Fruit fly (Drosophila melanogaster) whole organism, embryonic: ENCODE measurements around the gene CG2611.

Experiments used
- BEAF-32 ChIP-seq: fragments of 200-800 bp; sonication (Bioruptor generic); optimal IDR thresholded peaks from 3 replicates; lab custom pipeline; 2017; ENCODE audit warnings: missing biosample characterization, missing genetic modification characterization, mild to moderate bottlenecking, moderate library complexity, missing genetic modification reagents
- CG11247 ChIP-seq: fragments of 200-800 bp; sonication (Bioruptor generic); IDR thresholded peaks from 2 replicates; pipeline ENCODE4 v1.3.6; 2022; ENCODE audit warnings: missing biosample characterization, missing genetic modification characterization
- CG11504 ChIP-seq: fragments of 200-800 bp; sonication (Bioruptor generic); optimal IDR thresholded peaks from 3 replicates; lab custom pipeline; 2019; ENCODE audit warnings: missing biosample characterization, mild to moderate bottlenecking, missing genetic modification characterization, moderate library complexity
- CG13624 ChIP-seq: fragments of 200-800 bp; sonication (Bioruptor generic); optimal IDR thresholded peaks from 2 replicates; lab custom pipeline; 2016; ENCODE audit warnings: missing biosample characterization, missing genetic modification characterization
- CG13894 ChIP-seq: fragments of 200-800 bp; sonication (Bioruptor generic); optimal IDR thresholded peaks from 3 replicates; lab custom pipeline; 2018; ENCODE audit warnings: missing biosample characterization, mild to moderate bottlenecking, missing genetic modification characterization, moderate library complexity
- CG15269 ChIP-seq: fragments of 200-800 bp; sonication (Bioruptor generic); optimal IDR thresholded peaks from 2 replicates; lab custom pipeline; 2018; ENCODE audit warnings: missing biosample characterization, mild to moderate bottlenecking, missing genetic modification characterization, moderate library complexity
- CG17568 ChIP-seq: fragments of 200-800 bp; sonication (Bioruptor generic); optimal IDR thresholded peaks from 2 replicates; lab custom pipeline; 2018; ENCODE audit warnings: missing biosample characterization, mild to moderate bottlenecking, missing genetic modification characterization, moderate library complexity
- CG18262 ChIP-seq: fragments of 200-800 bp; optimal IDR thresholded peaks from 3 replicates; lab custom pipeline; 2019; ENCODE audit warnings: missing biosample characterization, mild to moderate bottlenecking, missing genetic modification characterization, moderate library complexity
- CG18476 ChIP-seq: fragments of 200-800 bp; sonication (Bioruptor generic); optimal IDR thresholded peaks from 2 replicates; lab custom pipeline; 2016; ENCODE audit warnings: missing biosample characterization, mild to moderate bottlenecking, missing genetic modification characterization
- CG2202 ChIP-seq: fragments of 200-800 bp; sonication (Bioruptor generic); optimal IDR thresholded peaks from 2 replicates; lab custom pipeline; 2018; ENCODE audit warnings: missing biosample characterization, mild to moderate bottlenecking, missing genetic modification characterization
- CG30431 ChIP-seq: fragments of 200-800 bp; sonication (Bioruptor generic); optimal IDR thresholded peaks from 2 replicates; lab custom pipeline; 2017; ENCODE audit warnings: missing biosample characterization, missing genetic modification characterization
- CG3407 ChIP-seq: fragments of 200-800 bp; sonication (Bioruptor generic); optimal IDR thresholded peaks from 2 replicates; lab custom pipeline; 2018; ENCODE audit warnings: missing biosample characterization, mild to moderate bottlenecking, missing genetic modification characterization
- CG4328 ChIP-seq: fragments of 200-800 bp; sonication (Bioruptor generic); optimal IDR thresholded peaks from 3 replicates; lab custom pipeline; 2017; ENCODE audit warnings: missing biosample characterization, missing genetic modification reagents, missing genetic modification characterization
- CG4854 ChIP-seq: fragments of 200-800 bp; sonication (Bioruptor generic); optimal IDR thresholded peaks from 2 replicates; lab custom pipeline; 2016; ENCODE audit warnings: missing biosample characterization, missing genetic modification characterization, inconsistent platforms
- CG5953 ChIP-seq: fragments of 200-800 bp; sonication (Bioruptor generic); IDR thresholded peaks from 2 replicates; pipeline ENCODE4 v1.3.6; 2022; ENCODE audit warnings: missing biosample characterization, missing genetic modification characterization
- CG6272 ChIP-seq: fragments of 200-800 bp; sonication (Bioruptor generic); IDR thresholded peaks from 2 replicates; pipeline ENCODE4 v1.3.6; 2022; ENCODE audit warnings: missing biosample characterization, missing genetic modification characterization
- CG7745 ChIP-seq: fragments of 200-800 bp; sonication (Bioruptor generic); optimal IDR thresholded peaks from 2 replicates; lab custom pipeline; 2018; ENCODE audit warnings: missing biosample characterization, mild to moderate bottlenecking, missing genetic modification characterization, moderate library complexity
- CG8359 ChIP-seq: fragments of 200-800 bp; sonication (Bioruptor generic); optimal IDR thresholded peaks from 2 replicates; lab custom pipeline; 2017; ENCODE audit warnings: missing biosample characterization, mild to moderate bottlenecking, missing genetic modification characterization, borderline replicate concordance
- Dbx ChIP-seq: fragments of 200-800 bp; sonication (Bioruptor generic); IDR thresholded peaks from 3 replicates; pipeline ENCODE4 v1.3.6; 2022; ENCODE audit warnings: missing biosample characterization, missing genetic modification characterization
- Dip3 ChIP-seq: fragments of 200-800 bp; sonication (Bioruptor generic); optimal IDR thresholded peaks from 3 replicates; lab custom pipeline; 2016; ENCODE audit warnings: missing biosample characterization, missing genetic modification characterization
- Elba2 ChIP-seq: fragments of 200-800 bp; sonication (Bioruptor generic); optimal IDR thresholded peaks from 3 replicates; lab custom pipeline; 2016; ENCODE audit warnings: missing biosample characterization, missing genetic modification characterization
- GATAe ChIP-seq: fragments of 200-800 bp; sonication (Bioruptor generic); conservative IDR thresholded peaks from 2 replicates; pipeline ENCODE4 v1.3.6; 2022; ENCODE audit warnings: missing biosample characterization, missing genetic modification characterization
- Gsc ChIP-seq: fragments of 200-800 bp; sonication (Bioruptor generic); IDR thresholded peaks from 2 replicates; pipeline ENCODE4 v1.3.6; 2022; ENCODE audit warnings: missing biosample characterization, missing genetic modification characterization
- Hsf ChIP-seq: fragments of 200-800 bp; sonication (Bioruptor generic); optimal IDR thresholded peaks from 3 replicates; lab custom pipeline; 2016; ENCODE audit warnings: missing biosample characterization, missing genetic modification characterization
- Neu2 ChIP-seq: fragments of 200-800 bp; sonication (Bioruptor generic); optimal IDR thresholded peaks from 3 replicates; lab custom pipeline; 2016; ENCODE audit warnings: missing biosample characterization, missing genetic modification characterization, borderline replicate concordance
- Nf-YA ChIP-seq: fragments of 200-800 bp; sonication (Bioruptor generic); IDR thresholded peaks from 2 replicates; pipeline ENCODE4 v1.3.6; 2022; ENCODE audit warnings: missing biosample characterization, missing genetic modification characterization
- Oli ChIP-seq: fragments of 200-800 bp; sonication (Bioruptor generic); optimal IDR thresholded peaks from 2 replicates; lab custom pipeline; 2018; ENCODE audit warnings: missing biosample characterization, mild to moderate bottlenecking, missing genetic modification characterization, moderate library complexity
- Ravus ChIP-seq: fragments of 200-800 bp; sonication (Bioruptor generic); IDR thresholded peaks from 2 replicates; pipeline ENCODE4 v1.3.6; 2022; ENCODE audit warnings: missing biosample characterization, missing genetic modification characterization
- al ChIP-seq: fragments of 200-800 bp; sonication (Bioruptor generic); IDR thresholded peaks from 2 replicates; pipeline ENCODE4 v1.3.6; 2022; ENCODE audit warnings: missing biosample characterization, missing genetic modification characterization
- ase ChIP-seq: fragments of 200-800 bp; sonication (Bioruptor generic); IDR thresholded peaks from 3 replicates; pipeline ENCODE4 v1.3.6; 2022; ENCODE audit warnings: missing biosample characterization, missing genetic modification characterization
- bowl ChIP-seq: fragments of 200-800 bp; sonication (Bioruptor generic); IDR thresholded peaks from 2 replicates; pipeline ENCODE4 v1.3.6; 2022; ENCODE audit warnings: missing biosample characterization, missing genetic modification characterization
- cad ChIP-seq: fragments of >200 bp; optimal IDR thresholded peaks from 2 replicates; lab custom pipeline; 2017; ENCODE audit warnings: missing biosample characterization, missing genetic modification characterization
- crc ChIP-seq: fragments of 200-800 bp; sonication (Bioruptor generic); optimal IDR thresholded peaks from 2 replicates; lab custom pipeline; 2016; ENCODE audit warnings: missing biosample characterization, missing genetic modification characterization
- crp ChIP-seq, 2 experiments: fragments of 200-800 bp; sonication (Bioruptor generic); optimal IDR thresholded peaks; 2 replicates in 1 of 2; 3 replicates in 1 of 2; lab custom pipeline; 2017; ENCODE audit warnings: missing biosample characterization in 2 of 2, missing genetic modification characterization in 2 of 2, mild to moderate bottlenecking in 1 of 2, moderate library complexity in 1 of 2
- disco-r ChIP-seq: fragments of 200-800 bp; sonication (Bioruptor generic); optimal IDR thresholded peaks from 2 replicates; lab custom pipeline; 2016; ENCODE audit warnings: missing biosample characterization, missing genetic modification characterization
- dmrt11E ChIP-seq: fragments of 200-800 bp; sonication (Bioruptor generic); optimal IDR thresholded peaks from 3 replicates; lab custom pipeline; 2018; ENCODE audit warnings: missing biosample characterization, mild to moderate bottlenecking, missing genetic modification characterization, moderate library complexity
- fd64A ChIP-seq: fragments of 200-800 bp; sonication (Bioruptor generic); optimal IDR thresholded peaks from 3 replicates; lab custom pipeline; 2018; ENCODE audit warnings: missing biosample characterization, mild to moderate bottlenecking, missing genetic modification characterization
- gce ChIP-seq: fragments of 200-800 bp; sonication (Bioruptor generic); IDR thresholded peaks from 3 replicates; pipeline ENCODE4 v1.3.6; 2022; ENCODE audit warnings: missing biosample characterization, missing genetic modification characterization
- ken ChIP-seq: fragments of 200-800 bp; sonication (Bioruptor generic); IDR thresholded peaks from 3 replicates; pipeline ENCODE4 v1.3.6; 2022; ENCODE audit warnings: missing biosample characterization, missing genetic modification characterization
- lmd ChIP-seq: fragments of 200-800 bp; sonication (Bioruptor generic); IDR thresholded peaks from 2 replicates; pipeline ENCODE4 v1.3.6; 2022; ENCODE audit warnings: missing biosample characterization, missing genetic modification characterization
- lola ChIP-seq, 3 experiments: fragments of >200 bp in 2 of 3; fragments of 200-800 bp in 1 of 3; sonication (Bioruptor generic) in 1 of 3; optimal IDR thresholded peaks; 2 replicates each; lab custom pipeline; 2017 to 2019; ENCODE audit warnings: missing biosample characterization in 3 of 3, missing genetic modification characterization in 3 of 3, mild to moderate bottlenecking in 1 of 3, moderate library complexity in 1 of 3
- onecut ChIP-seq: fragments of 200-800 bp; sonication (Bioruptor generic); IDR thresholded peaks from 2 replicates; pipeline ENCODE4 v1.3.6; 2022; ENCODE audit warnings: missing biosample characterization, missing genetic modification characterization
- pho ChIP-seq: fragments of 200-800 bp; sonication (Bioruptor generic); optimal IDR thresholded peaks from 2 replicates; lab custom pipeline; 2016; ENCODE audit warnings: missing biosample characterization, missing genetic modification characterization
- pnt ChIP-seq: fragments of 200-800 bp; sonication (Bioruptor generic); optimal IDR thresholded peaks from 3 replicates; lab custom pipeline; 2016; ENCODE audit warnings: missing biosample characterization, missing genetic modification characterization
- sens ChIP-seq: fragments of 200-800 bp; sonication (Bioruptor generic); peaks from one replicate; lab custom pipeline; 2016; ENCODE audit warnings: missing biosample characterization, missing genetic modification characterization
- slp2 ChIP-seq: fragments of 200-800 bp; sonication (Bioruptor generic); optimal IDR thresholded peaks from 2 replicates; lab custom pipeline; 2016; ENCODE audit warnings: missing biosample characterization, missing genetic modification characterization
- tgo ChIP-seq: fragments of 200-800 bp; sonication (Bioruptor generic); IDR thresholded peaks from 3 replicates; pipeline ENCODE4 v1.3.6; 2022; ENCODE audit warnings: missing biosample characterization, missing genetic modification characterization
- tna ChIP-seq: fragments of 200-800 bp; sonication (Bioruptor generic); IDR thresholded peaks from 2 replicates; pipeline ENCODE4 v1.3.6; 2022; ENCODE audit warnings: missing biosample characterization, missing genetic modification characterization; ENCODE audit not compliant: partially characterized antibody
- trh ChIP-seq: fragments of 200-800 bp; sonication (Bioruptor generic); optimal IDR thresholded peaks from 2 replicates; lab custom pipeline; 2016; ENCODE audit warnings: missing biosample characterization, missing genetic modification characterization
- ttk ChIP-seq: fragments of 200-800 bp; sonication (Bioruptor generic); IDR thresholded peaks from 2 replicates; pipeline ENCODE4 v2.1.2; 2022; ENCODE audit warnings: missing biosample characterization, missing genetic modification characterization
- z ChIP-seq: fragments of 200-800 bp; sonication (Bioruptor generic); IDR thresholded peaks from 3 replicates; pipeline ENCODE4 v1.3.6; 2022; ENCODE audit warnings: missing biosample characterization, missing genetic modification characterization

CG2611 gene

DNA sequence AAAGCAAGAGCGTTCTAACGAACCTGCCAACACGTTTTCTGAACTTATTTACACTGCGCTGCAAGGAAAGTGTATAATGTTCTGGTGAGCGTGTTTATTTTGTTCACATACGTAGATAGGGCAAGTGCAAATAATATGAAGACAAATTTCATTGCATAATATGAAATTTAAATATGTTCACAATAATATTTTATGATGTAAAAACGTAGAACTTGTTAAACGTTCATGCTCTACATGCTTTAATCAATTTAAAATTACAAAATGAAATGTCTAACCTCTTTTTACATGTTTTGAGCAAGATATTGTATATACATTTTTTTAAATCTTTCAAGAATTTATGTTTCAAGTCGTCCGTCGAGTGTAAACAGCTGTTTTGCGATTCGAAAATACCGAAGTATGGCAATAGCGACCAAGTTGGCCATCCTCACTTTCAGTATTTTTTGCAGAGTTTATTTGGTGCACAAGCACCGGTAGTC lies 4.6 kb upstream of the CG2611 start, which contains the start of the genes phr6-4 and CG2608 (continued):
- TF ChIP-seq CG4854 (GFP tag; lab: Kevin White, UChicago), result peak; percentile 87
- peak; percentile 81 for TF ChIP-seq onecut (GFP tag; lab: Robert Waterston, UW)
- peak; percentile 25 for TF ChIP-seq BEAF-32 (GFP tag; lab: Kevin White, UChicago)
- TF ChIP-seq pnt (GFP tag; lab: Kevin White, UChicago), result peak; percentile 91
- peak; percentile 89 for TF ChIP-seq Dip3 (GFP tag; lab: Kevin White, UChicago)
- peak; percentile 53 to 89 for TF ChIP-seq crp (GFP tag; optimal IDR thresholded peaks at IDR 0.05; lab: Kevin White, UChicago)
- peak; percentile 73; the same call in 2 of the 3 replicates for TF ChIP-seq tgo
- peak; percentile 80 for TF ChIP-seq ken (GFP tag; lab: Robert Waterston, UW)
- TF ChIP-seq crc (GFP tag; lab: Kevin White, UChicago), result peak; percentile 46
- TF ChIP-seq CG6272 (GFP tag; lab: Robert Waterston, UW), result peak; percentile 76
- peak; percentile 94 for TF ChIP-seq Oli
- TF ChIP-seq z (GFP tag; lab: Robert Waterston, UW), result no peak
- peak; percentile 75 for TF ChIP-seq fd64A
- TF ChIP-seq CG8359 (GFP tag; lab: Kevin White, UChicago), result peak; percentile 66
- peak; percentile 49 for TF ChIP-seq GATAe (GFP tag; lab: Robert Waterston, UW)
- peak; percentile 88 for TF ChIP-seq pho
- TF ChIP-seq bowl (GFP tag; lab: Robert Waterston, UW), result peak; percentile 60; the same call in 1 of the 2 replicates
- TF ChIP-seq CG13624 (GFP tag; lab: Kevin White, UChicago), result peak; percentile 90
- TF ChIP-seq cad (GFP tag; lab: Kevin White, UChicago), result no peak
- TF ChIP-seq CG2202 (tag; lab: Kevin White, UChicago), result peak; percentile 85
- peak; percentile 88 for TF ChIP-seq CG13894
- TF ChIP-seq tna (GFP tag; lab: Robert Waterston, UW), result no peak
- TF ChIP-seq gce (GFP tag; lab: Robert Waterston, UW), result 0 out of 3 replicates have a peak, but pooled peaks have one; percentile 62
- no peak for TF ChIP-seq Gsc (GFP tag; lab: Robert Waterston, UW)
- peak; percentile 66 for TF ChIP-seq Ravus
- TF ChIP-seq trh (GFP tag; lab: Kevin White, UChicago), result peak; percentile 71
- TF ChIP-seq CG15269 (tag; lab: Kevin White, UChicago), result peak; percentile 94
- peak; percentile 81 for TF ChIP-seq ttk
- peak; percentile 66 for TF ChIP-seq CG11247 (GFP tag; lab: Robert Waterston, UW)
- TF ChIP-seq Neu2 (GFP tag; lab: Kevin White, UChicago), result no peak
- TF ChIP-seq CG17568, result peak; percentile 90
- peak; percentile 78 for TF ChIP-seq CG4328 (GFP tag; lab: Kevin White, UChicago)
- TF ChIP-seq Nf-YA, result peak; percentile 61
- peak; percentile 92 for TF ChIP-seq CG11504 (tag; lab: Kevin White, UChicago)
- peak; percentile 81 for TF ChIP-seq slp2 (GFP tag; lab: Kevin White, UChicago)
- peak; percentile 90 for TF ChIP-seq lmd (GFP tag; lab: Robert Waterston, UW)
- peak; percentile 86 for TF ChIP-seq CG30431 (GFP tag; lab: Kevin White, UChicago)
- TF ChIP-seq CG5953 (GFP tag; lab: Robert Waterston, UW), result peak; percentile 55; the same call in 1 of the 2 replicates
- peak; percentile 92 for TF ChIP-seq CG18476 (GFP tag; lab: Kevin White, UChicago)
- peak; percentile 90 for TF ChIP-seq al
- TF ChIP-seq Hsf (GFP tag; lab: Kevin White, UChicago), result peak; percentile 94
- TF ChIP-seq sens (GFP tag; lab: Kevin White, UChicago), result peak; percentile 98
- peak; percentile 95 for TF ChIP-seq CG18262 (tag; lab: Kevin White, UChicago)
- peak in 1 of 3 experiments; percentile 94 for TF ChIP-seq lola (GFP tag; optimal IDR thresholded peaks at IDR 0.05; lab: Kevin White, UChicago)
- TF ChIP-seq disco-r (GFP tag; lab: Kevin White, UChicago), result peak; percentile 75
- peak; percentile 84 for TF ChIP-seq CG3407 (GFP tag; lab: Kevin White, UChicago)
- TF ChIP-seq Elba2, result no peak
- no peak for TF ChIP-seq CG7745 (tag; lab: Kevin White, UChicago)
- TF ChIP-seq ase (GFP tag; lab: Robert Waterston, UW), result peak; percentile 77
- peak; percentile 94 for TF ChIP-seq dmrt11E (tag; lab: Kevin White, UChicago)
- TF ChIP-seq Dbx (GFP tag; lab: Robert Waterston, UW), result peak; percentile 90
